Fruit fly (Drosophila melanogaster) whole organism, embryonic: ENCODE measurements around the gene Papss.
A peak's percentile ranks its signal among the peaks of the same experiment; 100 is the strongest.

Experiments used
- CG10274 ChIP-seq: fragments of 200-800 bp; sonication (Bioruptor generic); optimal IDR thresholded peaks from 3 replicates; lab custom pipeline; 2017; ENCODE audit warnings: missing biosample characterization, mild to moderate bottlenecking, missing genetic modification characterization
- CG11560 ChIP-seq: fragments of 200-800 bp; sonication (Bioruptor generic); IDR thresholded peaks from 3 replicates; pipeline ENCODE4 v1.3.6; 2022; ENCODE audit warnings: missing biosample characterization, missing genetic modification characterization
- CG11696 ChIP-seq: fragments of 200-800 bp; sonication (Bioruptor generic); IDR thresholded peaks from 2 replicates; pipeline ENCODE4 v1.3.6; 2022; ENCODE audit warnings: missing biosample characterization, missing genetic modification characterization
- CG12391 ChIP-seq: fragments of 200-800 bp; sonication (Bioruptor generic); optimal IDR thresholded peaks from 3 replicates; lab custom pipeline; 2018; ENCODE audit warnings: missing biosample characterization, mild to moderate bottlenecking, missing genetic modification characterization, moderate library complexity
- CG12744 ChIP-seq: fragments of 200-800 bp; sonication (Bioruptor generic); optimal IDR thresholded peaks from 2 replicates; lab custom pipeline; 2016; ENCODE audit warnings: missing biosample characterization, missing genetic modification characterization
- CG14014 ChIP-seq: fragments of 200-800 bp; sonication (Bioruptor generic); IDR thresholded peaks from 2 replicates; pipeline ENCODE4 v1.3.6; 2022; ENCODE audit warnings: missing biosample characterization, missing genetic modification characterization
- CG15011 ChIP-seq: fragments of 200-800 bp; sonication (Bioruptor generic); optimal IDR thresholded peaks from 3 replicates; lab custom pipeline; 2018; ENCODE audit warnings: missing biosample characterization, mild to moderate bottlenecking, missing genetic modification characterization
- CG15073 ChIP-seq: fragments of 200-800 bp; sonication (Bioruptor generic); optimal IDR thresholded peaks from 2 replicates; lab custom pipeline; 2016; ENCODE audit warnings: missing biosample characterization, missing genetic modification characterization
- CG1792 ChIP-seq: fragments of 200-800 bp; sonication (Bioruptor generic); optimal IDR thresholded peaks from 2 replicates; lab custom pipeline; 2016; ENCODE audit warnings: missing biosample characterization, missing genetic modification characterization
- CG2678 ChIP-seq: fragments of 200-800 bp; sonication (Bioruptor generic); optimal IDR thresholded peaks from 3 replicates; lab custom pipeline; 2019; ENCODE audit warnings: missing biosample characterization, mild to moderate bottlenecking, missing genetic modification characterization, moderate library complexity
- CG31224 ChIP-seq: fragments of 200-800 bp; sonication (Bioruptor generic); IDR thresholded peaks from 2 replicates; pipeline ENCODE4 v1.3.6; 2022; ENCODE audit warnings: missing biosample characterization, missing genetic modification characterization
- CG4730 ChIP-seq: fragments of 200-800 bp; sonication (Bioruptor generic); IDR thresholded peaks from 2 replicates; pipeline ENCODE4 v1.3.6; 2022; ENCODE audit warnings: missing biosample characterization, missing genetic modification characterization
- CG7987 ChIP-seq: fragments of 200-800 bp; sonication (Bioruptor generic); optimal IDR thresholded peaks from 2 replicates; lab custom pipeline; 2018; ENCODE audit warnings: missing biosample characterization, mild to moderate bottlenecking, missing genetic modification characterization, moderate library complexity
- CG8359 ChIP-seq: fragments of 200-800 bp; sonication (Bioruptor generic); optimal IDR thresholded peaks from 2 replicates; lab custom pipeline; 2017; ENCODE audit warnings: missing biosample characterization, mild to moderate bottlenecking, missing genetic modification characterization, borderline replicate concordance
- CG8765 ChIP-seq: fragments of 200-800 bp; sonication (Bioruptor generic); IDR thresholded peaks from 2 replicates; pipeline ENCODE4 v1.3.6; 2022; ENCODE audit warnings: missing biosample characterization, missing genetic modification characterization
- CG9437 ChIP-seq: fragments of 200-800 bp; sonication (Bioruptor generic); optimal IDR thresholded peaks from 2 replicates; lab custom pipeline; 2018; ENCODE audit warnings: missing biosample characterization, mild to moderate bottlenecking, missing genetic modification characterization
- Dll ChIP-seq: fragments of 200-800 bp; sonication (Bioruptor generic); IDR thresholded peaks from 4 replicates; pipeline ENCODE4 v1.3.6; 2022; ENCODE audit warnings: missing biosample characterization, missing genetic modification characterization; ENCODE audit not compliant: partially characterized antibody
- Ets97D ChIP-seq: fragments of 200-800 bp; sonication (Bioruptor generic); optimal IDR thresholded peaks from 3 replicates; lab custom pipeline; 2016; ENCODE audit warnings: missing biosample characterization, missing genetic modification characterization
- H15 ChIP-seq: fragments of 200-800 bp; sonication (Bioruptor generic); IDR thresholded peaks from 3 replicates; pipeline ENCODE4 v1.3.6; 2022; ENCODE audit warnings: missing biosample characterization, missing genetic modification characterization
- Kr ChIP-seq: fragments of 200-800 bp; sonication (Bioruptor generic); optimal IDR thresholded peaks from 2 replicates; lab custom pipeline; 2017; ENCODE audit warnings: missing biosample characterization, mild to moderate bottlenecking, missing genetic modification characterization
- Lim3 ChIP-seq: fragments of 200-800 bp; sonication (Bioruptor generic); IDR thresholded peaks from 2 replicates; pipeline ENCODE4 v1.3.6; 2022; ENCODE audit warnings: missing biosample characterization, missing genetic modification characterization
- Lpt ChIP-seq: fragments of >200 bp; optimal IDR thresholded peaks from 2 replicates; lab custom pipeline; 2018; ENCODE audit warnings: missing biosample characterization, missing genetic modification characterization
- Meics ChIP-seq: fragments of 200-800 bp; sonication (Bioruptor generic); optimal IDR thresholded peaks from 2 replicates; lab custom pipeline; 2017; ENCODE audit warnings: missing biosample characterization, mild to moderate bottlenecking, missing genetic modification characterization
- NfI ChIP-seq: fragments of 200-800 bp; sonication (Bioruptor generic); optimal IDR thresholded peaks from 3 replicates; lab custom pipeline; 2018; ENCODE audit warnings: missing biosample characterization, mild to moderate bottlenecking, missing genetic modification characterization, moderate library complexity
- Oli ChIP-seq: fragments of 200-800 bp; sonication (Bioruptor generic); optimal IDR thresholded peaks from 2 replicates; lab custom pipeline; 2018; ENCODE audit warnings: missing biosample characterization, mild to moderate bottlenecking, missing genetic modification characterization, moderate library complexity
- Rx ChIP-seq: fragments of 200-800 bp; sonication (Bioruptor generic); IDR thresholded peaks from 2 replicates; pipeline ENCODE4 v1.3.6; 2022; ENCODE audit warnings: missing biosample characterization, missing genetic modification characterization
- Sry-β ChIP-seq: fragments of 200-800 bp; sonication (Bioruptor generic); optimal IDR thresholded peaks from 2 replicates; lab custom pipeline; 2018; ENCODE audit warnings: missing biosample characterization, mild to moderate bottlenecking, missing genetic modification characterization, moderate library complexity
- Taf1 ChIP-seq: fragments of 200-800 bp; sonication (Bioruptor generic); IDR thresholded peaks from 2 replicates; pipeline ENCODE4 v1.3.6; 2022; ENCODE audit warnings: missing biosample characterization, missing genetic modification characterization
- ap ChIP-seq: fragments of 200-800 bp; sonication (Bioruptor generic); IDR thresholded peaks from 2 replicates; pipeline ENCODE4 v1.3.6; 2022; ENCODE audit warnings: missing biosample characterization, missing genetic modification characterization
- bowl ChIP-seq: fragments of 200-800 bp; sonication (Bioruptor generic); IDR thresholded peaks from 2 replicates; pipeline ENCODE4 v1.3.6; 2022; ENCODE audit warnings: missing biosample characterization, missing genetic modification characterization
- caup ChIP-seq: fragments of 200-800 bp; sonication (Bioruptor generic); optimal IDR thresholded peaks from 3 replicates; lab custom pipeline; 2017; ENCODE audit warnings: missing biosample characterization, mild to moderate bottlenecking, missing genetic modification characterization, moderate library complexity; ENCODE audit not compliant: severe bottlenecking
- crp ChIP-seq, 2 experiments: fragments of 200-800 bp; sonication (Bioruptor generic); optimal IDR thresholded peaks; 2 replicates in 1 of 2; 3 replicates in 1 of 2; lab custom pipeline; 2017; ENCODE audit warnings: missing biosample characterization in 2 of 2, missing genetic modification characterization in 2 of 2, mild to moderate bottlenecking in 1 of 2, moderate library complexity in 1 of 2
- cwo ChIP-seq: fragments of 200-800 bp; sonication (Bioruptor generic); optimal IDR thresholded peaks from 3 replicates; lab custom pipeline; 2017; ENCODE audit warnings: missing biosample characterization, missing genetic modification characterization, mild to moderate bottlenecking, moderate library complexity, missing genetic modification reagents
- ewg ChIP-seq: fragments of 200-800 bp; sonication (Bioruptor generic); optimal IDR thresholded peaks from 3 replicates; lab custom pipeline; 2017; ENCODE audit warnings: mild to moderate bottlenecking, missing biosample characterization, missing genetic modification reagents, missing genetic modification characterization
- fd102C ChIP-seq: fragments of 200-800 bp; sonication (Bioruptor generic); optimal IDR thresholded peaks from 2 replicates; lab custom pipeline; 2018; ENCODE audit warnings: missing biosample characterization, mild to moderate bottlenecking, missing genetic modification characterization, moderate library complexity
- gcm2 ChIP-seq: fragments of 200-800 bp; sonication (Bioruptor generic); optimal IDR thresholded peaks from 2 replicates; lab custom pipeline; 2016; ENCODE audit warnings: missing biosample characterization, missing genetic modification characterization
- grau ChIP-seq: fragments of 200-800 bp; optimal IDR thresholded peaks from 3 replicates; lab custom pipeline; 2019; ENCODE audit warnings: missing biosample characterization, mild to moderate bottlenecking, missing genetic modification characterization, moderate library complexity
- inv ChIP-seq: fragments of 200-800 bp; sonication (Bioruptor generic); IDR thresholded peaks from 2 replicates; pipeline ENCODE4 v1.3.6; 2022; ENCODE audit warnings: missing biosample characterization, missing genetic modification characterization; ENCODE audit not compliant: partially characterized antibody
- jigr1 ChIP-seq: fragments of 200-800 bp; sonication (Bioruptor generic); IDR thresholded peaks from 3 replicates; pipeline ENCODE4 v1.3.6; 2022; ENCODE audit warnings: missing biosample characterization, missing genetic modification characterization
- jumu ChIP-seq: fragments of 200-800 bp; sonication (Bioruptor generic); optimal IDR thresholded peaks from 3 replicates; lab custom pipeline; 2016; ENCODE audit warnings: missing biosample characterization, missing genetic modification characterization
- lilli ChIP-seq: fragments of 200-800 bp; sonication (Bioruptor generic); optimal IDR thresholded peaks from 3 replicates; lab custom pipeline; 2016; ENCODE audit warnings: missing biosample characterization, missing genetic modification characterization
- lola ChIP-seq, 3 experiments: fragments of >200 bp in 2 of 3; fragments of 200-800 bp in 1 of 3; sonication (Bioruptor generic) in 1 of 3; optimal IDR thresholded peaks; 2 replicates each; lab custom pipeline; 2017 to 2019; ENCODE audit warnings: missing biosample characterization in 3 of 3, missing genetic modification characterization in 3 of 3, mild to moderate bottlenecking in 1 of 3, moderate library complexity in 1 of 3
- pita ChIP-seq: fragments of 200-800 bp; sonication (Bioruptor generic); optimal IDR thresholded peaks from 2 replicates; lab custom pipeline; 2017; ENCODE audit warnings: missing biosample characterization, mild to moderate bottlenecking, missing genetic modification characterization
- sc ChIP-seq, 3 experiments: fragments of >200 bp in 2 of 3; fragments of 200-800 bp in 1 of 3; sonication (Bioruptor generic) in 1 of 3; optimal IDR thresholded peaks; 2 replicates in 2 of 3; 3 replicates in 1 of 3; lab custom pipeline; 2017; ENCODE audit warnings: mild to moderate bottlenecking in 1 of 3, missing biosample characterization in 1 of 3, missing genetic modification characterization in 1 of 3, missing genetic modification reagents in 1 of 3
- stc ChIP-seq: fragments of 200-800 bp; sonication (Bioruptor generic); IDR thresholded peaks from 2 replicates; pipeline ENCODE4 v1.3.6; 2022; ENCODE audit warnings: missing biosample characterization, missing genetic modification characterization
- tap ChIP-seq: fragments of 200-800 bp; optimal IDR thresholded peaks from 3 replicates; lab custom pipeline; 2019; ENCODE audit warnings: missing biosample characterization, mild to moderate bottlenecking, missing genetic modification characterization, moderate library complexity
- ttk ChIP-seq: fragments of 200-800 bp; sonication (Bioruptor generic); IDR thresholded peaks from 2 replicates; pipeline ENCODE4 v2.1.2; 2022; ENCODE audit warnings: missing biosample characterization, missing genetic modification characterization
- z ChIP-seq: fragments of 200-800 bp; sonication (Bioruptor generic); IDR thresholded peaks from 3 replicates; pipeline ENCODE4 v1.3.6; 2022; ENCODE audit warnings: missing biosample characterization, missing genetic modification characterization

Gene Papss

DNA sequence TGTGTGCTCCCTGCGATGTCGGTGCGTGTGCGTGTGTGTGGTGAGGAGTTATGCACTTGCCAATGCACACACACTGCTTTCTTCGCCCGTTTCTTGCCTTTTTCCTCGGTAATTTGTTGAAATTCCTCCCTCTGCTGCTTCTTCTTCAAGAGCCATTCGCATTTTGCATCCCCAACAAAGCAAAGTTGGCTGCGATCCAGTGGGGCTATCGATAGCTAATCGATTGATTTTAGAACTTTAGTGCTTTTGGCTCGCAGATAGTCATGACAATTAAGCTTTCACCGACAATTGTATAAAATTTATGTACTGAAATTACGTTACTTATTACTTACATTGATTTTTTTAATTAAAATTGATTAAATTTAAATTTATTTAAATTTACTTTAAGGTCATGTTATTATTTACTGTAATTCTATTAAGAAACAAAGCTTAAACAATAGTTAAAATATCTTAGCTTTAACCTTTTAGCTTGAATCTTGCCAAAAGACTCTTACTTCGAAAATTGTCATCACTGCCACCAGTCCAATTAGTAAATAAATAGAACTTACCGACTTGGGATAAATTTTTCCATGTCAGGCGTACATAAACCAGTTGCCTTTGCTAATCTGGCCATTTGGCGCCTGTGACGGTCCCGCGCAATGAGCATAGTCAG is 10.8 kb upstream of the Papss start, which contains the start of the genes trc and CG32221:
TSS of gene trc (minus strand) at position 162 of the 652 bp plus-strand sequence.
TSS of gene CG32221 (plus strand) at position 528 of the 652 bp plus-strand sequence.
- TF ChIP-seq grau (tag; lab: Kevin White, UChicago) (no peak), Dll (GFP tag; lab: Robert Waterston, UW) (peak; percentile 67), sc (optimal IDR thresholded peaks at IDR 0.05; lab: Kevin White, UChicago) (no peak), sc (GFP tag; optimal IDR thresholded peaks at IDR 0.05; lab: Kevin White, UChicago) (peak; percentile 20), Sry-β (GFP tag; lab: Kevin White, UChicago) (peak; percentile 90), CG12391 (tag; lab: Kevin White, UChicago) (peak; percentile 53), CG15073 (GFP tag; lab: Kevin White, UChicago) (no peak), CG14014 (GFP tag; lab: Robert Waterston, UW) (no peak), Rx (GFP tag; lab: Robert Waterston, UW) (peak; percentile 59), cwo (GFP tag; lab: Kevin White, UChicago) (no peak), NfI (GFP tag; lab: Kevin White, UChicago) (peak; percentile 84), Lim3 (GFP tag; lab: Robert Waterston, UW) (no peak), CG7987 (GFP tag; lab: Kevin White, UChicago) (peak; percentile 83), gcm2 (GFP tag; lab: Kevin White, UChicago) (no peak), bowl (GFP tag; lab: Robert Waterston, UW) (no peak), ap (no peak), ttk (GFP tag; lab: Robert Waterston, UW) (peak; percentile 43; the same call in 1 of the 2 replicates), crp (GFP tag; optimal IDR thresholded peaks at IDR 0.05; lab: Kevin White, UChicago) (peak in 1 of 2 experiments; percentile 19), lola (GFP tag; optimal IDR thresholded peaks at IDR 0.05; lab: Kevin White, UChicago) (peak in 1 of 3 experiments; percentile 32), Meics (GFP tag; lab: Kevin White, UChicago) (no peak), CG9437 (GFP tag; lab: Kevin White, UChicago) (peak; percentile 4), pita (no peak), CG11560 (peak; percentile 82; the same call in 2 of the 3 replicates), CG10274 (GFP tag; lab: Kevin White, UChicago) (no peak), CG2678 (tag; lab: Kevin White, UChicago) (no peak), inv (GFP tag; lab: Robert Waterston, UW) (peak; percentile 66; the same call in 1 of the 2 replicates), H15 (GFP tag; lab: Robert Waterston, UW) (no peak), caup (GFP tag; lab: Kevin White, UChicago) (no peak), Ets97D (GFP tag; lab: Kevin White, UChicago) (peak; percentile 96), lilli (GFP tag; lab: Kevin White, UChicago) (no peak), jigr1 (GFP tag; lab: Robert Waterston, UW) (no peak), Oli (peak; percentile 8), CG8765 (GFP tag; lab: Robert Waterston, UW) (no peak), stc (0 out of 2 replicates have a peak, but pooled peaks have one; percentile 23), CG8359 (GFP tag; lab: Kevin White, UChicago) (no peak), CG15011 (GFP tag; lab: Kevin White, UChicago) (no peak), ewg (GFP tag; lab: Kevin White, UChicago) (no peak), fd102C (GFP tag; lab: Kevin White, UChicago) (no peak), CG1792 (no peak), CG11696 (GFP tag; lab: Robert Waterston, UW) (no peak), CG4730 (no peak), z (GFP tag; lab: Robert Waterston, UW) (no peak), Kr (GFP tag; lab: Kevin White, UChicago) (no peak), Taf1 (GFP tag; lab: Robert Waterston, UW) (no peak), jumu (GFP tag; lab: Kevin White, UChicago) (no peak), Lpt (no peak), tap (no peak), CG12744 (GFP tag; lab: Kevin White, UChicago) (no peak), CG31224 (GFP tag; lab: Robert Waterston, UW) (peak; percentile 24; the same call in 1 of the 2 replicates)
